Worm (Caenorhabditis elegans) whole organism, young adult: ENCODE results near the gene K02E11.10.

ENCODE experiments used
- B0019.2 ChIP-seq: fragments of 200-800 bp; sonication (Bioruptor generic); conservative IDR thresholded peaks from 2 replicates; pipeline ENCODE4 v1.3.6; 2022; ENCODE audit warnings: missing genetic modification reagents, missing genetic modification characterization, missing compliant biosample characterization
- B0261.1 ChIP-seq: sonication (generic microtip); optimal IDR thresholded peaks from 2 replicates; lab custom pipeline; 2016; ENCODE audit warnings: mild to moderate bottlenecking, missing genetic modification characterization, moderate library complexity, missing compliant biosample characterization
- C17E4.6 ChIP-seq: fragments of 200-800 bp; sonication (Bioruptor generic); IDR thresholded peaks from 2 replicates; pipeline ENCODE4 v1.3.6; 2022; ENCODE audit warnings: missing genetic modification reagents, missing genetic modification characterization, missing compliant biosample characterization
- D2030.7 ChIP-seq: fragments of 200-800 bp; sonication (Bioruptor generic); IDR thresholded peaks from 2 replicates; pipeline ENCODE4 v1.3.6; 2022; ENCODE audit warnings: missing genetic modification reagents, missing genetic modification characterization, missing compliant biosample characterization
- F33H1.4 ChIP-seq: fragments of 200-800 bp; sonication (Bioruptor generic); IDR thresholded peaks from 2 replicates; pipeline ENCODE4 v1.3.6; 2022; ENCODE audit warnings: missing genetic modification reagents, missing genetic modification characterization, missing compliant biosample characterization
- F55B11.4 ChIP-seq: sonication (generic microtip); optimal IDR thresholded peaks from 2 replicates; lab custom pipeline; 2016; ENCODE audit warnings: missing compliant biosample characterization, missing genetic modification characterization, borderline replicate concordance; ENCODE audit not compliant: insufficient read depth
- attf-6 ChIP-seq: fragments of 200-800 bp; sonication (Bioruptor generic); IDR thresholded peaks from 2 replicates; pipeline ENCODE4 v1.3.6; 2022; ENCODE audit warnings: missing genetic modification reagents, missing genetic modification characterization, missing compliant biosample characterization
- bed-1 ChIP-seq: fragments of 200-800 bp; sonication (Bioruptor generic); IDR thresholded peaks from 2 replicates; pipeline ENCODE4 v1.3.6; 2022; ENCODE audit warnings: missing genetic modification reagents, missing genetic modification characterization, missing compliant biosample characterization
- dpl-1 ChIP-seq: fragments of 150-350 bp; optimal IDR thresholded peaks from 2 replicates; lab custom pipeline; 2014; ENCODE audit warnings: missing biosample characterization, missing genetic modification reagents, missing genetic modification characterization
- efl-1 ChIP-seq: fragments of 150-350 bp; optimal IDR thresholded peaks from 2 replicates; lab custom pipeline; 2014; ENCODE audit warnings: missing biosample characterization, missing genetic modification reagents, missing genetic modification characterization
- egrh-3 ChIP-seq: fragments of 200-800 bp; sonication (Bioruptor generic); IDR thresholded peaks from 2 replicates; pipeline ENCODE4 v1.3.6; 2022; ENCODE audit warnings: missing genetic modification reagents, missing genetic modification characterization, missing compliant biosample characterization
- ets-4 ChIP-seq: fragments of 200-800 bp; sonication (Bioruptor generic); optimal IDR thresholded peaks from 2 replicates; lab custom pipeline; 2018; ENCODE audit warnings: mild to moderate bottlenecking, missing genetic modification characterization, missing compliant biosample characterization
- him-1 ChIP-seq: sonication (generic microtip); optimal IDR thresholded peaks from 2 replicates; lab custom pipeline; 2016; ENCODE audit warnings: missing genotype, missing genetic modification reagents, missing genetic modification characterization, missing compliant biosample characterization
- hsf-1 ChIP-seq: fragments of 200-800 bp; sonication (Bioruptor generic); IDR thresholded peaks from 2 replicates; pipeline ENCODE4 v1.3.6; 2022; ENCODE audit warnings: missing genetic modification reagents, missing genetic modification characterization, missing compliant biosample characterization
- lag-1 ChIP-seq: fragments of 200-800 bp; sonication (Bioruptor generic); IDR thresholded peaks from 2 replicates; pipeline ENCODE4 v1.3.6; 2022; ENCODE audit warnings: missing genetic modification reagents, missing genetic modification characterization, missing compliant biosample characterization
- lin-26 ChIP-seq: fragments of 200-800 bp; sonication (Bioruptor generic); IDR thresholded peaks from 2 replicates; pipeline ENCODE4 v1.3.6; 2022; ENCODE audit warnings: missing genetic modification reagents, missing genetic modification characterization, missing compliant biosample characterization
- lsl-1 ChIP-seq: fragments of 200-800 bp; sonication (Bioruptor generic); optimal IDR thresholded peaks from 2 replicates; lab custom pipeline; 2018; ENCODE audit warnings: mild to moderate bottlenecking, missing genetic modification characterization, moderate library complexity, missing compliant biosample characterization
- madf-6 ChIP-seq: fragments of 200-800 bp; sonication (Bioruptor generic); IDR thresholded peaks from 2 replicates; pipeline ENCODE4 v1.3.6; 2022; ENCODE audit warnings: missing genetic modification reagents, missing genetic modification characterization, missing compliant biosample characterization
- madf-8 ChIP-seq: fragments of 200-800 bp; sonication (Bioruptor generic); conservative IDR thresholded peaks from 2 replicates; pipeline ENCODE4 v1.3.6; 2022; ENCODE audit warnings: missing genetic modification reagents, missing genetic modification characterization, missing compliant biosample characterization
- mcd-1 ChIP-seq: fragments of 200-800 bp; sonication (Bioruptor generic); IDR thresholded peaks from 2 replicates; pipeline ENCODE4 v1.3.6; 2022; ENCODE audit warnings: missing genetic modification reagents, missing genetic modification characterization, missing compliant biosample characterization
- nhr-120 ChIP-seq: fragments of 200-800 bp; sonication (Bioruptor generic); IDR thresholded peaks from 2 replicates; pipeline ENCODE4 v1.3.6; 2022; ENCODE audit warnings: missing genetic modification characterization, missing compliant biosample characterization
- rec-8 ChIP-seq, 2 experiments: sonication (generic microtip); optimal IDR thresholded peaks; 2 replicates each; lab custom pipeline; 2016; ENCODE audit warnings: mild to moderate bottlenecking in 2 of 2, missing genetic modification characterization in 2 of 2, missing genetic modification reagents in 2 of 2, missing genotype in 2 of 2, missing biosample characterization in 1 of 2, missing compliant biosample characterization in 1 of 2, moderate library complexity in 1 of 2
- sdz-38 ChIP-seq: sonication (generic microtip); optimal IDR thresholded peaks from 2 replicates; lab custom pipeline; 2016; ENCODE audit warnings: missing genotype, missing genetic modification characterization, missing compliant biosample characterization
- snpc-1.1 ChIP-seq: sonication (generic microtip); optimal IDR thresholded peaks from 2 replicates; lab custom pipeline; 2017; ENCODE audit warnings: missing genetic modification characterization, mild to moderate bottlenecking, missing compliant biosample characterization, antibody characterized with exemption, moderate library complexity, missing genotype, missing genetic modification reagents; ENCODE audit not compliant: insufficient read depth
- snpc-1.3 ChIP-seq: sonication (generic microtip); optimal IDR thresholded peaks from 2 replicates; lab custom pipeline; 2017; ENCODE audit warnings: missing genetic modification characterization, mild to moderate bottlenecking, missing compliant biosample characterization, antibody characterized with exemption, moderate library complexity, missing genotype, missing genetic modification reagents; ENCODE audit not compliant: insufficient read depth
- snpc-4 ChIP-seq, 5 experiments: fragments of 150-350 bp in 1 of 5; sonication (generic microtip) in 4 of 5; optimal IDR thresholded peaks; 2 replicates each; lab custom pipeline; 2014 to 2018; ENCODE audit warnings: missing genetic modification characterization in 5 of 5, missing biosample characterization in 3 of 5, antibody characterized with exemption in 2 of 5, mild to moderate bottlenecking in 2 of 5, missing compliant biosample characterization in 2 of 5, missing genotype in 2 of 5, moderate library complexity in 2 of 5, missing genetic modification reagents in 1 of 5
- tbp1 ChIP-seq: fragments of 200-800 bp; sonication (Bioruptor generic); optimal IDR thresholded peaks from 2 replicates; lab custom pipeline; 2018; ENCODE audit warnings: mild to moderate bottlenecking, missing genetic modification characterization, missing compliant biosample characterization

The K02E11.10 gene

ce11 chrV:14285803-14286202, 44.9 kb upstream of the K02E11.10 start, which contains the start of gene F40G12.11 (continued):
- TF ChIP-seq madf-8 (GFP tag; lab: Robert Waterston, UW) (0 out of 2 replicates have a peak, but pooled peaks have one; percentile 18), efl-1 (GFP tag; lab: Kevin White, UChicago) (peak; percentile 78), egrh-3 (GFP tag; lab: Robert Waterston, UW) (no peak)
- TF ChIP-seq, all 124 proteins: peak for 4

DNA sequence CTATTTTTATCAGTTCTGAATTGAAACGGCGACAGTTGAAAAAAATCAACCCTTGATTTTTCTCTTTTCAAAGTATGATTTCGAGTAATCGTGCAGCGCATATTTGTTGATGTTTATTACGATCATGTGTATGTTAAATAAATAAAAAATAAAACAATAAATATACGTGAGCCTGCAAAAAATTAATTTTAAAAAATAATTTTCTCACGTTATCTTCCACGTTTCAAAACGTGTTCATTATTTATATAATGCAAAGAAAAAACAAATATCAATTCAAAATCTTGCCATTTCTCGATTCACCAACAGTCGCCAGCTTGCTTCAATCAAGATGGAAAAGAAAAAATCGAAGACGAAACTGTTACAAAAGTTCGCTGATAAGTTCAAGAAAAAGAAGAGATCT, 42.3 kb upstream of the K02E11.10 start, which contains the start of gene F40G12.10:
Gene F40G12.10, plus strand, starts transcription at position 301 of the 400 bp plus-strand sequence.
- TF ChIP-seq B0261.1 (tag; lab: Kevin White, UChicago) (no peak), sdz-38 (tag; lab: Kevin White, UChicago) (no peak), C17E4.6 (GFP tag; lab: Robert Waterston, UW) (no peak), rec-8 (tag; optimal IDR thresholded peaks at IDR 0.05; lab: Kevin White, UChicago) (no peak), snpc-1.3 (no peak), D2030.7 (no peak)

DNA sequence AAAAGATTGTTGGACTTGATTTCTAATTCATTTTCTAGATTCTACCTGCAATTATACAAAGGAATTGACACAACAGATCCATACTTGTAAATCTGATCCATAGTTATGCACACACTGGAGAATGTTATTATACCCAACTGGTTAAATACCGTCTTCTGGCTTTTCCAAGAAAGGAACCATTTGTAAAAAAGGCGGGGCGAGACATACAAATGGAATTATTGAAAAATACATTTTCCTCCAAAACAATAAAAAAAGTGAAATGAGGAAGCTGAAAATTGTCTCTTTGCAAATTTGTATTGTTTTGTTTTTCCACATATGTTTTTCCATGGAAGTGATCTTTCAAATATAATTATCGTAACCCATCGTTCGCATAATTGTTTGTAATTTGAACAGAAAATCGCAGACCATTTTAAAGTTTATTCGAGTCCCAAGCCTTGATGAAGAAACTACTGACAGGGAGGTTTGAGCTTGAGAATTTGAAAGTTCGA, 41.3 kb upstream of the K02E11.10 start, which contains the start of the genes srt-74 and F40G12.9:
Gene srt-74, minus strand, starts transcription at position 101 of the 488 bp plus-strand sequence.
Gene F40G12.9, plus strand, starts transcription at position 438 of the 488 bp plus-strand sequence.
- TF ChIP-seq efl-1 (GFP tag; lab: Kevin White, UChicago) (no peak), dpl-1 (GFP tag; lab: Kevin White, UChicago) (no peak), nhr-120 (GFP tag; lab: Robert Waterston, UW) (no peak), hsf-1 (GFP tag; lab: Robert Waterston, UW) (no peak), lag-1 (GFP tag; lab: Robert Waterston, UW) (no peak), bed-1 (GFP tag; lab: Robert Waterston, UW) (no peak)

DNA sequence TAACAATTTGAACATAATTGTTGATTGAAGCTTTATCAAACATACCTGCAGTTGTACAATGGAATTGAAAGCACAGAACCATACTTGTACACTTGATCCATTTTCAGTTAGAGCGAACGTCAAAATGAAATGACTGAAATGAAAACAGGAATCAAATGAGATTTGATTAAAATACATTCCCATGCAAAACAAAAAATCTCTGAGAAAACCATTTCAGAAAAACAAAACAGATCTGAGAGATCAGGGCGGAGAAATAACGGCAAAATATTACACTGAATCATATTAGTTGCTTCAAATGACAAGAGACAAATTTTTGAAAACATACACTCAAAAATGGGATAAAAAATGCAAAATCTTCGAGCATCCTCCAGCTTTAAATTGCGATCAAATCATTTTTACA, 38.8 kb upstream of the K02E11.10 start, which contains the start of gene srt-33:
Gene srt-33, minus strand, starts transcription at position 101 of the 400 bp plus-strand sequence.
- TF ChIP-seq ets-4 = no peak
- no peak for TF ChIP-seq F55B11.4 (tag; lab: Kevin White, UChicago)

DNA sequence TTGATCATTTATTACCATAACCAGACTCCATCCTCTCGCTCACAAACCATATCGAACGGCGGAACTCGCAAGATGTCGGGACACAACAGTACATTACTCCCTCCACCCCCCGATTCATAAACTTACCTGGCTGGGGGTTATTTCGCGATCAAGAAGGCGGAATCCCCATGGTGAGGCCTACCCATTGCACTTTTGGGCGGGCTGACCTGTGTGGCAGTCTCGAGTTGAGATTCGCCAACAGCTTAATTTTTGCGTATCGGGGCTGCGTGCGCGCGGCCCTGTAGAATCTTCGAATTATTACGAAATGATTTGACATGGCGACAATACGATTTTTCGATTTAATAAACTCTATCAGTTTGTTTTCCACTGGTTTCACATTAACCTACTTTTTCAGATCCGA, 36.5 kb upstream of the K02E11.10 start:
- TF ChIP-seq attf-6 (GFP tag; lab: Robert Waterston, UW) (peak; percentile 87; the same call in 1 of the 2 replicates), D2030.7 (peak; percentile 48), snpc-1.1 (peak; percentile 90), F33H1.4 (GFP tag; lab: Robert Waterston, UW) (peak; percentile 25; the same call in 1 of the 2 replicates), B0019.2 (0 out of 2 replicates have a peak, but pooled peaks have one; percentile 19), hsf-1 (GFP tag; lab: Robert Waterston, UW) (0 out of 2 replicates have a peak, but pooled peaks have one; percentile 23), snpc-4 (GFP tag; optimal IDR thresholded peaks at IDR 0.05; lab: Kevin White, UChicago) (peak; percentile 78), snpc-4 (tag; optimal IDR thresholded peaks at IDR 0.05; lab: Kevin White, UChicago) (peak; percentile 68 to 93 (median 85)), lin-26 (GFP tag; lab: Robert Waterston, UW) (peak; percentile 53; the same call in 1 of the 2 replicates), mcd-1 (GFP tag; lab: Robert Waterston, UW) (peak; percentile 52), lsl-1 (peak; percentile 19), tbp1 (GFP tag; lab: Kevin White, UChicago) (peak; percentile 51), madf-6 (GFP tag; lab: Robert Waterston, UW) (peak; percentile 55), snpc-1.3 (peak; percentile 43), him-1 (tag; lab: Kevin White, UChicago) (peak; percentile 87)
